Fruit fly (Drosophila melanogaster) whole organism, adult: ENCODE measurements around the gene CG11655.

Source experiments
- CG11617 ChIP-seq: fragments of 200-800 bp; sonication (Bioruptor generic); optimal IDR thresholded peaks from 2 replicates; lab custom pipeline; 2017; ENCODE audit warnings: mild to moderate bottlenecking, missing biosample characterization, missing genetic modification reagents, missing genetic modification characterization
- CG12768 ChIP-seq: fragments of 200-800 bp; sonication (Bioruptor generic); optimal IDR thresholded peaks from 2 replicates; lab custom pipeline; 2017; ENCODE audit warnings: missing biosample characterization, missing genetic modification characterization, mild to moderate bottlenecking, moderate library complexity, missing genetic modification reagents
- CG14711 ChIP-seq: fragments of 200-800 bp; sonication (Bioruptor generic); optimal IDR thresholded peaks from 2 replicates; lab custom pipeline; 2018; ENCODE audit warnings: missing biosample characterization, mild to moderate bottlenecking, missing genetic modification characterization, moderate library complexity
- CG1620 ChIP-seq: fragments of 200-800 bp; sonication (Bioruptor generic); optimal IDR thresholded peaks from 2 replicates; lab custom pipeline; 2016; ENCODE audit warnings: missing biosample characterization, missing genetic modification characterization
- CG33017 ChIP-seq: fragments of 200-800 bp; sonication (Bioruptor generic); optimal IDR thresholded peaks from 2 replicates; lab custom pipeline; 2018; ENCODE audit warnings: missing biosample characterization, mild to moderate bottlenecking, missing genetic modification characterization, moderate library complexity
- CG5204 ChIP-seq: fragments of 200-800 bp; sonication (Bioruptor generic); optimal IDR thresholded peaks from 2 replicates; lab custom pipeline; 2016; ENCODE audit warnings: missing biosample characterization, missing genetic modification characterization
- CG7045 ChIP-seq: fragments of 200-800 bp; sonication (Bioruptor generic); optimal IDR thresholded peaks from 2 replicates; lab custom pipeline; 2017; ENCODE audit warnings: missing biosample characterization, mild to moderate bottlenecking, missing genetic modification characterization
- CG7101 ChIP-seq: fragments of 200-800 bp; sonication (Bioruptor generic); optimal IDR thresholded peaks from 2 replicates; lab custom pipeline; 2018; ENCODE audit warnings: missing biosample characterization, mild to moderate bottlenecking, missing genetic modification characterization, moderate library complexity
- Clk ChIP-seq: fragments of 200-800 bp; sonication (Bioruptor generic); optimal IDR thresholded peaks from 2 replicates; lab custom pipeline; 2017; ENCODE audit warnings: missing biosample characterization, missing genetic modification characterization
- Crg-1 ChIP-seq: fragments of 200-800 bp; sonication (Bioruptor generic); optimal IDR thresholded peaks from 2 replicates; lab custom pipeline; 2016; ENCODE audit warnings: missing biosample characterization, missing genetic modification characterization
- Hr96 ChIP-seq: fragments of 200-800 bp; sonication (Bioruptor generic); optimal IDR thresholded peaks from 2 replicates; lab custom pipeline; 2016; ENCODE audit warnings: missing biosample characterization, missing genetic modification characterization
- Mnt ChIP-seq: fragments of 200-800 bp; sonication (Bioruptor generic); optimal IDR thresholded peaks from 2 replicates; lab custom pipeline; 2016; ENCODE audit warnings: missing biosample characterization, mild to moderate bottlenecking, missing genetic modification characterization
- bab1 ChIP-seq: fragments of 200-800 bp; sonication (Bioruptor generic); optimal IDR thresholded peaks from 3 replicates; lab custom pipeline; 2019; ENCODE audit warnings: missing biosample characterization, mild to moderate bottlenecking, missing genetic modification characterization, moderate library complexity
- cic ChIP-seq: fragments of 200-800 bp; sonication (Bioruptor generic); optimal IDR thresholded peaks from 2 replicates; lab custom pipeline; 2017; ENCODE audit warnings: missing biosample characterization, mild to moderate bottlenecking, missing genetic modification characterization, moderate library complexity
- kay ChIP-seq: fragments of 200-800 bp; sonication (Bioruptor generic); peaks from one replicate; lab custom pipeline; 2016; ENCODE audit warnings: missing biosample characterization, missing genetic modification characterization, borderline replicate concordance
- ovo ChIP-seq: fragments of 200-800 bp; sonication (Bioruptor generic); optimal IDR thresholded peaks from 2 replicates; lab custom pipeline; 2016; ENCODE audit warnings: missing biosample characterization, missing genetic modification characterization
- pad ChIP-seq: fragments of 200-800 bp; sonication (Bioruptor generic); optimal IDR thresholded peaks from 3 replicates; lab custom pipeline; 2017; ENCODE audit warnings: missing biosample characterization, missing genetic modification characterization, mild to moderate bottlenecking, moderate library complexity, missing genetic modification reagents
- tj ChIP-seq: fragments of 200-800 bp; sonication (Bioruptor generic); optimal IDR thresholded peaks from 3 replicates; lab custom pipeline; 2017; ENCODE audit warnings: missing biosample characterization, mild to moderate bottlenecking, missing genetic modification characterization, moderate library complexity
- toe ChIP-seq: fragments of 200-800 bp; sonication (Bioruptor generic); optimal IDR thresholded peaks from 2 replicates; lab custom pipeline; 2016; ENCODE audit warnings: missing biosample characterization, missing genetic modification characterization

The CG11655 gene

DNA sequence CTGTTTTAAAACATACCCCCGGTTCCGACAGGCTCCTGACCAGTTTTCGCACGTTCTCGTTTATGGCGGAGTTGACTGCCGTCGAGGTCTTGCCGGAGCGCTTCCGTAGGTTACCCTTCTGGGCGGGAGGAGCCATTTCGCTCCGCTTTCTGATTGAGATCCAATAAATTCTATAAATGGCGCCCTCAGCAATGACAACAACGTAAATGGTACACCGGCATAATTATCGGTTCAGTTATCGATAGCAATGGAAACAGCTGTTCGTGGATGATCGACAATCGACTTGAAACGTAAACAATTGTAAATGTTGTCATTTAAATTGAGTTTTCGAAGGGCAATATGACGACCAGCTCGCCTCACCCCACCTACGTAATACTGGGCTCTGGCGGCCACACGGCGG, 18.6 kb downstream of the CG11655 start, which contains the start of the genes Grip128 and Alg14:
Gene Grip128 (minus strand): TSS at position 216 of the 400 bp plus-strand sequence.
Gene Alg14 (plus strand): TSS at position 261 of the 400 bp plus-strand sequence.
- TF ChIP-seq Mnt (GFP tag; lab: Kevin White, UChicago), result no peak
- TF ChIP-seq tj (GFP tag; lab: Kevin White, UChicago), result no peak
- TF ChIP-seq CG11617 (GFP tag; lab: Kevin White, UChicago), result no peak
- no peak for TF ChIP-seq cic
- TF ChIP-seq CG7101 (tag; lab: Kevin White, UChicago), result no peak
- no peak for TF ChIP-seq CG5204
- no peak for TF ChIP-seq bab1
- no peak for TF ChIP-seq kay (GFP tag; lab: Kevin White, UChicago)
- TF ChIP-seq toe (GFP tag; lab: Kevin White, UChicago), result no peak
- TF ChIP-seq CG12768, result no peak
- TF ChIP-seq CG1620 (GFP tag; lab: Kevin White, UChicago), result no peak
- no peak for TF ChIP-seq CG7045
- TF ChIP-seq Hr96 (GFP tag; lab: Kevin White, UChicago), result no peak

- TF ChIP-seq ovo (no peak), Crg-1 (GFP tag; lab: Kevin White, UChicago) (no peak), bab1 (peak; percentile 8)
Observed at dm6 chrX:15475367-15475789, 22.1 kb downstream of the CG11655 start, which contains the start of gene mh. Gene mh (minus strand): TSS chrX:15475400.

- no peak for TF ChIP-seq bab1
- TF ChIP-seq CG12768, result no peak
- no peak for TF ChIP-seq CG7101 (tag; lab: Kevin White, UChicago)
- TF ChIP-seq CG7045, result no peak
- TF ChIP-seq CG5204, result no peak
- TF ChIP-seq ovo, result no peak
- no peak for TF ChIP-seq tj (GFP tag; lab: Kevin White, UChicago)
- TF ChIP-seq CG33017 (tag; lab: Kevin White, UChicago), result no peak
- no peak for TF ChIP-seq Crg-1 (GFP tag; lab: Kevin White, UChicago)
- TF ChIP-seq Mnt (GFP tag; lab: Kevin White, UChicago), result no peak
- no peak for TF ChIP-seq CG11617 (GFP tag; lab: Kevin White, UChicago)
- no peak for TF ChIP-seq kay (GFP tag; lab: Kevin White, UChicago)
- TF ChIP-seq pad (GFP tag; lab: Kevin White, UChicago), result no peak
- no peak for TF ChIP-seq CG1620 (GFP tag; lab: Kevin White, UChicago)
- no peak for TF ChIP-seq cic
- TF ChIP-seq CG14711 (tag; lab: Kevin White, UChicago), result no peak
- TF ChIP-seq toe (GFP tag; lab: Kevin White, UChicago), result no peak
- TF ChIP-seq Hr96 (GFP tag; lab: Kevin White, UChicago), result no peak
Observed at dm6 chrX:15475791-15476190, 22.5 kb downstream of the CG11655 start, which contains the start of gene CG6324. Gene CG6324 (plus strand): TSS chrX:15476091.

DNA sequence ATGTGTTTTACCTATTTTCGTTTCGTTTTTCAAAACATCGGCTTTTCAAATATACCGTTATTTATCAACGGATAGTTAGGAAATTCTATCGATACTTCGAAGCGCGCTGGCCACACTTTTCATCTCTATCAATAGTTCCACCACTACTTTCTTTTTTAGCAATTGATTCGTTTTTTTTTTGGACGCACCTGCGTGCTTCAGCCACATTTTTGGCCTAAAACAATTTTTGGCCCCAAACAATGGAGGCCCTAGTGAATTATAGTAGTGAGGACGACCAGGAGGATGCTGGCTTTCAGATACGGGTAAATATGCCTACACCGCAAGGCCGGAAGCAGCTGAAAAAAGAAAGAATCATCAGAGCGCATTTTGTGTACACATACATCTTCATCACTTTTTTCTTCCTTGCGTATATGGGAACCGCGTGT, 29.0 kb downstream of the CG11655 start, which contains the start of gene CG6340:
Gene CG6340 (plus strand): TSS at position 139 of the 425 bp plus-strand sequence.
- TF ChIP-seq tj (GFP tag; lab: Kevin White, UChicago), result peak; percentile 6
- TF ChIP-seq CG14711 (tag; lab: Kevin White, UChicago), result no peak
- TF ChIP-seq toe (GFP tag; lab: Kevin White, UChicago), result no peak
- TF ChIP-seq CG12768, result no peak
- no peak for TF ChIP-seq Crg-1 (GFP tag; lab: Kevin White, UChicago)
- TF ChIP-seq bab1, result peak; percentile 12
- TF ChIP-seq CG33017 (tag; lab: Kevin White, UChicago), result no peak
- no peak for TF ChIP-seq CG7101 (tag; lab: Kevin White, UChicago)
- no peak for TF ChIP-seq CG1620 (GFP tag; lab: Kevin White, UChicago)
- no peak for TF ChIP-seq CG5204
- TF ChIP-seq pad (GFP tag; lab: Kevin White, UChicago), result no peak
- TF ChIP-seq CG11617 (GFP tag; lab: Kevin White, UChicago), result no peak
- TF ChIP-seq Hr96 (GFP tag; lab: Kevin White, UChicago), result no peak
- no peak for TF ChIP-seq ovo
- peak; percentile 44 for TF ChIP-seq Mnt (GFP tag; lab: Kevin White, UChicago)
- no peak for TF ChIP-seq kay (GFP tag; lab: Kevin White, UChicago)
- TF ChIP-seq CG7045, result no peak
- TF ChIP-seq Clk, result no peak

- no peak for TF ChIP-seq CG12768
- no peak for TF ChIP-seq CG7045
- no peak for TF ChIP-seq CG1620 (GFP tag; lab: Kevin White, UChicago)
- no peak for TF ChIP-seq CG5204
- no peak for TF ChIP-seq CG11617 (GFP tag; lab: Kevin White, UChicago)
- no peak for TF ChIP-seq ovo
Observed at dm6 chrX:15483010-15483802, 29.9 kb downstream of the CG11655 start.

DNA sequence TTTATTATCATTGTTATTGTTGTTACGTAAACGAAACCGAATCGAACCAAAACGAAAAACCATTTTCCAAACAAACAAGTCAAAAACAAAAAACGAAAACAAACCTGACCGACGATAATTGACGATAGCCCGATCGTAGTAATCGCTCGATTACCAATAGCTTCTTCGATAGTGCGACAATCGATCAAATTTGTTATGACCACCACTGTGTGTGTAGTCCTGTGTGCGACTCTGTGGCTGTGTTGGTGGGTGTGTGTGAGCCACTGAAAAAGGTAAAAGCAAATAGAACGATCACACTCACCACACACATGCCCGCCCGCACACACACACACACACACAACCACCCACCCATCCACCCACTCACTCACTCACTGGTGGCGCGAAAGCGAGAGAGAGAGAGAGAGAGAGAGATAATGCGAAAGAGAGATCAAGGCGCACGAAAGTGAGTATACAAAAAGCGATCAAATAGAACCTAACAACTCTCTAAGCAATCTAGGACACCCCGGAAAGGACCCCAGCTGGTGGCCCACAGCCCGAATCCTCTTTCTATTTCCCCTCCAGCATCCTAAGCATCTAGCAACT, 31.3 kb downstream of the CG11655 start:
- TF ChIP-seq CG11617 (GFP tag; lab: Kevin White, UChicago) (no peak), toe (GFP tag; lab: Kevin White, UChicago) (no peak), pad (GFP tag; lab: Kevin White, UChicago) (no peak), CG7101 (tag; lab: Kevin White, UChicago) (no peak), Mnt (GFP tag; lab: Kevin White, UChicago) (no peak), ovo (no peak), Crg-1 (GFP tag; lab: Kevin White, UChicago) (no peak), CG12768 (no peak), CG5204 (no peak), bab1 (no peak), Hr96 (GFP tag; lab: Kevin White, UChicago) (no peak), CG33017 (tag; lab: Kevin White, UChicago) (no peak), cic (no peak), Clk (no peak)
